Worm (Caenorhabditis elegans) whole organism, L4 larva: ENCODE measurements around the gene R11G1.7.
A peak's percentile ranks its signal among the peaks of the same experiment; 100 is the strongest.

ENCODE experiments used
- ama-1 ChIP-seq: fragments of 150-350 bp; optimal IDR thresholded peaks from 2 replicates; lab custom pipeline; 2014; ENCODE audit warnings: inconsistent platforms, mixed read lengths
- ceh-82 ChIP-seq: sonication (generic microtip); optimal IDR thresholded peaks from 2 replicates; lab custom pipeline; 2017; ENCODE audit warnings: missing biosample characterization, missing genetic modification characterization
- ces-1 ChIP-seq: fragments of 150-350 bp; sonication (generic microtip); optimal IDR thresholded peaks from 4 replicates; lab custom pipeline; 2014; ENCODE audit warnings: missing biosample characterization, missing genetic modification reagents, missing genetic modification characterization
- dmd-8 ChIP-seq: fragments of 200-800 bp; sonication (Bioruptor generic); IDR thresholded peaks from 2 replicates; pipeline ENCODE4 v1.3.6; 2022; ENCODE audit warnings: missing genetic modification characterization, missing compliant biosample characterization
- madf-9 ChIP-seq: fragments of 200-800 bp; sonication (Bioruptor generic); conservative IDR thresholded peaks from 2 replicates; pipeline ENCODE4 v1.3.6; 2022; ENCODE audit warnings: missing genetic modification reagents, missing genetic modification characterization, missing compliant biosample characterization
- nhr-25 ChIP-seq: sonication (generic microtip); optimal IDR thresholded peaks from 2 replicates; lab custom pipeline; 2017; ENCODE audit warnings: missing genetic modification characterization, mild to moderate bottlenecking, missing compliant biosample characterization, antibody characterized with exemption, moderate library complexity, borderline replicate concordance; ENCODE audit not compliant: insufficient read depth
- nhr-28 ChIP-seq: fragments of 150-350 bp; optimal IDR thresholded peaks from 2 replicates; lab custom pipeline; 2014; ENCODE audit warnings: missing biosample characterization, missing genetic modification characterization
- nhr-77 ChIP-seq: fragments of 150-350 bp; optimal IDR thresholded peaks from 2 replicates; lab custom pipeline; 2014; ENCODE audit warnings: missing biosample characterization, missing genetic modification characterization
- pqm-1 ChIP-seq: sonication (generic microtip); optimal IDR thresholded peaks from 2 replicates; lab custom pipeline; 2017; ENCODE audit warnings: missing biosample characterization, missing genetic modification characterization
- snpc-4 ChIP-seq: fragments of 150-350 bp; optimal IDR thresholded peaks from 2 replicates; lab custom pipeline; 2014; ENCODE audit warnings: missing biosample characterization, missing genetic modification characterization
- zag-1 ChIP-seq: fragments of 150-350 bp; optimal IDR thresholded peaks from 2 replicates; lab custom pipeline; 2014; ENCODE audit warnings: missing biosample characterization, missing genetic modification characterization

ce11 chrX:3694172-3694571, 38.1 kb downstream of the R11G1.7 start:
- TF ChIP-seq snpc-4 (tag; lab: Kevin White, UChicago) = no peak
- no peak for TF ChIP-seq nhr-77
- no peak for TF ChIP-seq zag-1 (tag; lab: Kevin White, UChicago)
- TF ChIP-seq nhr-28 (tag; lab: Kevin White, UChicago) = peak; percentile 11
- TF ChIP-seq ama-1 (lab: Kevin White, UChicago) = no peak
- no peak for TF ChIP-seq ces-1 (GFP tag; lab: Kevin White, UChicago)
- TF ChIP-seq nhr-25 (tag; lab: Kevin White, UChicago) = no peak
- TF ChIP-seq ceh-82 (tag; lab: Kevin White, UChicago) = no peak
- TF ChIP-seq pqm-1 (tag; lab: Kevin White, UChicago) = no peak
- TF ChIP-seq madf-9 (GFP tag; lab: Robert Waterston, UW) = 0 out of 2 replicates have a peak, but pooled peaks have one; percentile 17
- 0 out of 2 replicates have a peak, but pooled peaks have one; percentile 50 for TF ChIP-seq dmd-8 (GFP tag; lab: Robert Waterston, UW)
